Worm (Caenorhabditis elegans) whole organism, L4/young adult: ENCODE results near the gene D2089.8.

Experiments used
- W03F9.2 ChIP-seq: fragments of 150-350 bp; optimal IDR thresholded peaks from 2 replicates; lab custom pipeline; 2014; ENCODE audit warnings: missing biosample characterization, missing genetic modification characterization
- dao-5 ChIP-seq: sonication (generic microtip); optimal IDR thresholded peaks from 2 replicates; lab custom pipeline; 2016; ENCODE audit warnings: missing genotype, missing genetic modification characterization, moderate library complexity, missing compliant biosample characterization
- him-1 ChIP-seq: sonication (generic microtip); optimal IDR thresholded peaks from 2 replicates; lab custom pipeline; 2016; ENCODE audit warnings: missing genotype, missing genetic modification reagents, missing genetic modification characterization, missing compliant biosample characterization

The D2089.8 gene

DNA sequence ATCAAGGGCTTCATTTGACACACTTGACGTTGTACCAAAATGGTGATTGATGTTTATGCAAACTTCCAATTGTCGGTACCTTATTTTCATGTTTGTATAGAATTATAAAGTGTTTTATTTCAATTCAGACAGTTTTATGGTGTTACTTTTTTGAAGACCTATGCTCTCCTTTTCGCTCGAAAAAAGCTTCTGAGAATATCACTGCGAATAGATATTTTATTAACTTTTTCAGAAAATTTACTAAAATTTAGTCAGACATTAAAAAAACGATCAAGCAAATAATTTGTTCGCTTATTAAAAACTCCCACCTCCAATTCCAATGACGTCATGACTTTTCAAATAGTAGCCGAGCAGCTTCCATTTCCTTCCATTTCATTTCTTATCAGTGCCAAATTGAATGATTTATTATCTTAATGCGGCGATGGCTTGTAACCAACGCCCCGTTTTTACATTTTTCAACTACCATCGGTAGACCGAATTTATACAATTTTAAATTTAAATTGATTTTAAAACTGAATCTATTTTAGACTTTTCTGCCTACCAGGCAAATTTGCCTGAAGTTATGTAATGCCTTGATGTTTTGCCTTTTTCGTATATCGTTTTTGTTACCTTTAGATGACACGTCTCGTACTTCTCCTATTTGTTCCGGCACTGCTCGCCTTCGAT lies 15.5 kb downstream of the D2089.8 start, which contains the start of gene M28.10:
TSS of gene M28.10 (plus strand) at position 616 of the 666 bp plus-strand sequence.
- TF ChIP-seq him-1 (tag; lab: Kevin White, UChicago) (no peak), dao-5 (tag; lab: Kevin White, UChicago) (no peak), W03F9.2 (tag; lab: Kevin White, UChicago) (no peak)

DNA sequence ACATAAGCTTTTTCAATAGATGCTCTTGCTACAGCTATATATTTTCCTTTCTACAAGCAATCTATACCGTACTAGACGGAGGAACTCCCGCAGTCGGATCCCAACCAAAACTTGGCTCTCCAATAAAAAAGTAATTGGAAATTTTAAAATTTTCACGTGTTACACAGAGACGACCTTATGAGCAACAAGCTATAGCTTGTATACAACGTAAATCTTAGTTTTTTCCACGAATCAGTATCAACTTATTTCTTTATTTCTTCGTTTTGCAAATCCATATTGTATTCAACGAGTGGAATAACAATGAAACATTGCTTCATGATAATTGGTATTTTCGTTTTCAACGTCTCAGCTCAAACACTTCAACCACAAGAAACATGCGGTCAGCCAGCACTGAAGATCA lies 19.2 kb downstream of the D2089.8 start, which contains the start of gene M28.4:
TSS of gene M28.4 (plus strand) at position 301 of the 400 bp plus-strand sequence.
- TF ChIP-seq W03F9.2 (tag; lab: Kevin White, UChicago) (no peak), dao-5 (tag; lab: Kevin White, UChicago) (no peak), him-1 (tag; lab: Kevin White, UChicago) (no peak)

DNA sequence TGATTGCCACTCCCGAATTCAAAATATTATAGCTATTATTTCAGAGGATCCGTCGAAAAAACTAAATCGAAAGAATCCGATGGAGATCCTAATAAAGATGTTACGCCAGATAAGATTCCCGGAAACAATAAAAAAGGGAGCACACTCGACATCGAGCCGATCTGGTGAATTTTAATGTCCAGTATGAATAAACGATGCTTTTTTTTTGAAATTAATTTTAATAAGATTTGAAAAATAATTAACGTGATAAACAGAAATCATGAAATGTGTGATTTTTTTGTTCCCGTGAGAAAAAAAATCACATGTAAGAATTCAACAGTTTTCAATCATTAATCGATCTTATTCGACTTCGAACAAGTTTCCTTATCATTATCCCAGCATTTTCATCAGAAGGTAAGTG lies 23.5 kb downstream of the D2089.8 start, which contains the start of gene M28.9:
TSS of gene M28.9 (plus strand) at position 301 of the 400 bp plus-strand sequence.
- TF ChIP-seq W03F9.2 (tag; lab: Kevin White, UChicago) (no peak), dao-5 (tag; lab: Kevin White, UChicago) (no peak), him-1 (tag; lab: Kevin White, UChicago) (no peak)

DNA sequence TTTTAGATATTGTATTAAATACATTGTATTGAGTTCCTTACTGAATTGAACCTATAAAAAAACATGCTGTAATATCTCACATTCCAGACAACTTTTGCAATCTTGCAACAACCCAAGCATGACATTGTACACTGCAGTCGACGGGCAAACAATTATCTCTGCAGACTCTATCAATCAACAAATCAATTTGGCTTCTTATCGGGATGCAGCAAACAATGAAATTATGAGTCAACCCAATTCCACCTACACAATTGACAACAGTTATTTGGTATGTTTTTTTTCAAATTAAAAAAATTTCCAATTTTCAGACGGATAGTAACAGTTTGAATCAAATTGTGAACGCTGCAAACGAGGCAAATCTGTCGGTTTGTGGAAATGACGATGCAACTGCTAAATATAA lies 31.6 kb downstream of the D2089.8 start:
- TF ChIP-seq dao-5 (tag; lab: Kevin White, UChicago) (no peak), him-1 (tag; lab: Kevin White, UChicago) (no peak), W03F9.2 (tag; lab: Kevin White, UChicago) (no peak)

DNA sequence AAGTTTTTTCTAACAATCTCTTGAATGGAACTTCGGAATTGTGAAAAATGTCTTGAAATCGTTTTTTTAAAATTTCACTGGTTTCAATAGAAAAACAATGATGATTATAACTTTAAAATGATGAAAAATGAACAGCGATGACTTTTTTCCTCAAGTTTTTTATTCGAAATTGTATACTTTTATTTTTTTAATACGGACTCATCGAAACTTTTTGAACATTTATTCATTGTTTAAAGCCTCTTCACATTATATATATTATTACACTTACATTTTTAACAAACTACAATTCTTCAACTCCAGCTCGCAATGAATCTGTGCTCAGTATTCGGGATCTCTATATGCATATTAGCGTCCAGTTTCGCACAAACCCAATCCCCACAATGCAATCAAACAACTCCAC lies 34.6 kb downstream of the D2089.8 start, which contains the start of gene M28.8:
TSS of gene M28.8 (plus strand) at position 301 of the 400 bp plus-strand sequence.
- TF ChIP-seq him-1 (tag; lab: Kevin White, UChicago) (no peak), dao-5 (tag; lab: Kevin White, UChicago) (no peak), W03F9.2 (tag; lab: Kevin White, UChicago) (no peak)

DNA sequence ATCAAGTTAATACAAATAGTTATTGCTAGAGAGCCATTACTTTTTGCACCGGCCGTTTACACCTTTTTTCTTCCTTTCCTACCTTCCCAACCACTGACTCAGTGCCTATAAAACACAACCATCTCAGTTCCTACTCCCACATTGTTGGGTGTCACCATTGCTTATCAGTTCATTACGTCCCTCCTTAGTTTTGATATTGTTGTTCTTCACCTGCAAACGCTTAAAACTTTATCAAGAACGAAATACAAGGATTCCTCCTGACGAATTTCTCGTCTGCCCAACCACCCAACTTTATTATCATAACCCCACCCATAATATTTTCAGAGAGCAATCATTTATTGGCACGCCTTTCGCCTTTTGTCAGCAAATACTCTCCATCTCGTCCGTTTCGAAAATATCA lies 35.5 kb downstream of the D2089.8 start:
- TF ChIP-seq him-1 (tag; lab: Kevin White, UChicago): no peak
- TF ChIP-seq dao-5 (tag; lab: Kevin White, UChicago): no peak
- TF ChIP-seq W03F9.2 (tag; lab: Kevin White, UChicago): no peak

DNA sequence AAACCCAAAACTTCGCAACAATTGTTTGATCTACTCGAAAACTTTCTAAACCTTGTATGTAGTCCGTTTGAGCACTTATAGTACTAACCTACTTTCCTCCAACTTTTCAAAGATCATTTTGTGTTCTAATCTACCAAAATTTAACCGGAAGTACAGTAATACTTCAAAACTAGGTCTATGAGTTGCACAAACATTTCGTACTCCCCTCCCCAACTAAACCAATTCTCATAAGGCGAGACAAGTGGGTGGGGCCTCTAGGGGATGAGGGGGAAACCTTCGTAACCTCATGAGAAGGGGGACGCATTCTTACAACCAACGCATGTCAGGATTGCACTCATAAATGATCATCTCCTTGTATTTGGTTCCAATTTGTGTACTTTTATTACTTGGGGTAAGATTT lies 40.6 kb downstream of the D2089.8 start, which contains the start of gene cutl-9:
TSS of gene cutl-9 (plus strand) at position 301 of the 400 bp plus-strand sequence.
- TF ChIP-seq him-1 (tag; lab: Kevin White, UChicago) (no peak), W03F9.2 (tag; lab: Kevin White, UChicago) (no peak), dao-5 (tag; lab: Kevin White, UChicago) (no peak)

DNA sequence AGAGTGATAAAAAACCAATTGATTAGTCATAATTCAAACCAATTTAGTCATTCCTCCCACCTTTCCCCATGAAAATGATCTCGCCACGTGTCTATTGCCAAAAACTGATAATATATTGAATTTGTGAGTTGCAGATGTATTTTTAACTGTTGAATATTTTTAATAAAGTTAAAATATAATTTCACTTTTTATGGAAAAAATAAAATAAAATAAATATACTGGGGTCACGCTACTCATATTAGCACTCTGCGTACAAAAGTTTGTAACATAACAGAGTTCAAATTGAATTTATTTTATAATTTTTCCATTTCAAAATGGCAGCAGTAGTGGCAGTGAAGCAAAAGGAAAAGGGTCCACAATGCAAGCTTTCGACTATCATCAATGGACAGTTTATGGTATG lies 44.4 kb downstream of the D2089.8 start, which contains the start of gene C14A4.13:
TSS of gene C14A4.13 (plus strand) at position 301 of the 400 bp plus-strand sequence.
- no peak for TF ChIP-seq dao-5 (tag; lab: Kevin White, UChicago)
- TF ChIP-seq W03F9.2 (tag; lab: Kevin White, UChicago): no peak
- TF ChIP-seq him-1 (tag; lab: Kevin White, UChicago): no peak

DNA sequence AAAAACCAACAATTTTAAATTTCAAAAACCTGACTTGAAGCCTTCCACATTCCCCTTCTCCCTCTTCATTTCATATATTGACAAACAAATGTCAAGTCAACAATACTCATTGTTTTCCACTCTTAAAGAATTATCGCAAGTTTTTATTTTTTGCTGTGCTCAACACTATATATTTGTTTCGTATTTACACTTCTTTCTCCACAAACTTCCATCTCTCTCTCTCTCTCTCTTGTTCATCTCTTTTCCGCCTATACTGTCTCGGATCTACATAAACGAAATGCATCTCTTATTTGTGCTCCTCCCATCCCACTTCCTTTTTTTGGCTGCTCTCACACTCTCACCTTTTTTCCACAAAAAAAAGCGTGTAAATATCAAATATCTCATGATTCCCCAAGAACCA lies 49.8 kb downstream of the D2089.8 start, which contains the start of gene C14A4.12:
TSS of gene C14A4.12 (plus strand) at position 301 of the 400 bp plus-strand sequence.
- TF ChIP-seq him-1 (tag; lab: Kevin White, UChicago): no peak
- TF ChIP-seq W03F9.2 (tag; lab: Kevin White, UChicago): no peak
- no peak for TF ChIP-seq dao-5 (tag; lab: Kevin White, UChicago)
